Worm (Caenorhabditis elegans) whole organism, early embryonic: Measurements from ENCODE around the gene Y49E10.21.

Experiments used
- B0310.2 ChIP-seq: sonication (generic microtip); optimal IDR thresholded peaks from 2 replicates; lab custom pipeline; 2016; ENCODE audit warnings: mild to moderate bottlenecking, missing genetic modification characterization, missing compliant biosample characterization
- F13C5.2 ChIP-seq: sonication (generic microtip); optimal IDR thresholded peaks from 2 replicates; lab custom pipeline; 2017; ENCODE audit warnings: mild to moderate bottlenecking, missing genetic modification characterization, inconsistent platforms, missing compliant biosample characterization
- aly-1 ChIP-seq: sonication (generic microtip); optimal IDR thresholded peaks from 2 replicates; lab custom pipeline; 2016; ENCODE audit warnings: missing genetic modification characterization, missing compliant biosample characterization
- ama-1 ChIP-seq: fragments of 150-350 bp; optimal IDR thresholded peaks from 2 replicates; lab custom pipeline; 2014
- ceh-13 ChIP-seq: fragments of 200-800 bp; sonication (Bioruptor generic); optimal IDR thresholded peaks from 2 replicates; lab custom pipeline; 2018; ENCODE audit warnings: mild to moderate bottlenecking, missing genetic modification characterization, missing compliant biosample characterization
- ceh-36 ChIP-seq: sonication (generic microtip); optimal IDR thresholded peaks from 2 replicates; lab custom pipeline; 2016; ENCODE audit warnings: missing genetic modification characterization, inconsistent platforms, missing compliant biosample characterization
- ets-7 ChIP-seq: sonication (generic microtip); optimal IDR thresholded peaks from 2 replicates; lab custom pipeline; 2016; ENCODE audit warnings: missing genotype, missing genetic modification characterization, missing compliant biosample characterization
- flt-1 ChIP-seq: fragments of 200-800 bp; sonication (Bioruptor generic); IDR thresholded peaks from 2 replicates; pipeline ENCODE4 v1.3.6; 2022; ENCODE audit warnings: missing genetic modification characterization, missing compliant biosample characterization
- hmbx-1 ChIP-seq: sonication (generic microtip); optimal IDR thresholded peaks from 2 replicates; lab custom pipeline; 2016; ENCODE audit warnings: mild to moderate bottlenecking, missing genetic modification characterization, missing compliant biosample characterization
- hmg-4 ChIP-seq: fragments of 200-800 bp; sonication (Bioruptor generic); optimal IDR thresholded peaks from 2 replicates; lab custom pipeline; 2018; ENCODE audit warnings: mild to moderate bottlenecking, missing genetic modification characterization, missing compliant biosample characterization
- hnd-1 ChIP-seq: sonication (generic microtip); optimal IDR thresholded peaks from 2 replicates; lab custom pipeline; 2016; ENCODE audit warnings: missing genetic modification characterization, missing compliant biosample characterization
- pes-1 ChIP-seq: fragments of 200-800 bp; sonication (Bioruptor generic); IDR thresholded peaks from 2 replicates; pipeline ENCODE4 v1.3.6; 2022; ENCODE audit warnings: missing genetic modification reagents, missing genetic modification characterization, missing compliant biosample characterization
- scrt-1 ChIP-seq: fragments of 200-800 bp; sonication (Bioruptor generic); IDR thresholded peaks from 2 replicates; pipeline ENCODE4 v1.3.6; 2022; ENCODE audit warnings: missing genetic modification characterization, missing compliant biosample characterization
- sea-1 ChIP-seq: fragments of 200-800 bp; sonication (Bioruptor generic); conservative IDR thresholded peaks from 2 replicates; pipeline ENCODE4 v1.3.6; 2022; ENCODE audit warnings: missing genetic modification characterization, missing compliant biosample characterization
- tbx-11 ChIP-seq: fragments of 200-800 bp; sonication (Bioruptor generic); IDR thresholded peaks from 2 replicates; pipeline ENCODE4 v1.3.6; 2022; ENCODE audit warnings: missing genetic modification characterization, missing compliant biosample characterization
- tbx-37 ChIP-seq: fragments of 200-800 bp; sonication (Bioruptor generic); conservative IDR thresholded peaks from 2 replicates; pipeline ENCODE4 v1.3.6; 2022; ENCODE audit warnings: missing genetic modification reagents, missing genetic modification characterization, missing compliant biosample characterization
- tra-4 ChIP-seq: sonication (generic microtip); optimal IDR thresholded peaks from 2 replicates; lab custom pipeline; 2017; ENCODE audit warnings: missing genetic modification characterization, missing compliant biosample characterization

The Y49E10.21 gene

ce11 chrIII:12424663-12425062, 32.7 kb upstream of the Y49E10.21 start:
- TF ChIP-seq tbx-11 (GFP tag; lab: Robert Waterston, UW) (no peak), hnd-1 (tag; lab: Kevin White, UChicago) (no peak), tbx-37 (GFP tag; lab: Robert Waterston, UW) (no peak), hmg-4 (no peak), ets-7 (tag; lab: Kevin White, UChicago) (no peak), aly-1 (tag; lab: Kevin White, UChicago) (no peak), ceh-13 (GFP tag; lab: Kevin White, UChicago) (no peak), ama-1 (lab: Kevin White, UChicago) (no peak), sea-1 (GFP tag; lab: Robert Waterston, UW) (no peak), ceh-36 (tag; lab: Kevin White, UChicago) (no peak), B0310.2 (tag; lab: Kevin White, UChicago) (no peak), hmbx-1 (tag; lab: Kevin White, UChicago) (no peak)

ce11 chrIII:12425846-12426405, 31.5 kb upstream of the Y49E10.21 start:
- TF ChIP-seq B0310.2 (tag; lab: Kevin White, UChicago) (no peak), tbx-11 (GFP tag; lab: Robert Waterston, UW) (no peak), tra-4 (tag; lab: Kevin White, UChicago) (no peak), ets-7 (tag; lab: Kevin White, UChicago) (no peak), tbx-37 (GFP tag; lab: Robert Waterston, UW) (no peak), ceh-13 (GFP tag; lab: Kevin White, UChicago) (no peak), ceh-36 (tag; lab: Kevin White, UChicago) (no peak), F13C5.2 (no peak), hmbx-1 (tag; lab: Kevin White, UChicago) (no peak), hnd-1 (tag; lab: Kevin White, UChicago) (no peak)

- no peak for TF ChIP-seq ceh-13 (GFP tag; lab: Kevin White, UChicago)
- TF ChIP-seq scrt-1 (GFP tag; lab: Robert Waterston, UW) = no peak
- no peak for TF ChIP-seq flt-1 (GFP tag; lab: Robert Waterston, UW)
- TF ChIP-seq B0310.2 (tag; lab: Kevin White, UChicago) = no peak
- TF ChIP-seq hmbx-1 (tag; lab: Kevin White, UChicago) = no peak
- TF ChIP-seq pes-1 = no peak
- no peak for TF ChIP-seq tbx-37 (GFP tag; lab: Robert Waterston, UW)
- no peak for TF ChIP-seq hnd-1 (tag; lab: Kevin White, UChicago)
- no peak for TF ChIP-seq F13C5.2
- TF ChIP-seq tbx-11 (GFP tag; lab: Robert Waterston, UW) = no peak
- no peak for TF ChIP-seq ama-1 (lab: Kevin White, UChicago)
- TF ChIP-seq aly-1 (tag; lab: Kevin White, UChicago) = no peak
- no peak for TF ChIP-seq ets-7 (tag; lab: Kevin White, UChicago)
- TF ChIP-seq sea-1 (GFP tag; lab: Robert Waterston, UW) = no peak
Observed at ce11 chrIII:12426558-12426957, 30.8 kb upstream of the Y49E10.21 start, which contains the start of gene pie-1. Gene pie-1, plus strand, starts transcription at chrIII:12426893.

ce11 chrIII:12427527-12428263, 29.7 kb upstream of the Y49E10.21 start:
- TF ChIP-seq pes-1 = no peak

ce11 chrIII:12428264-12428627, 29.2 kb upstream of the Y49E10.21 start:
- TF ChIP-seq pes-1 (no peak), ceh-13 (GFP tag; lab: Kevin White, UChicago) (no peak), tbx-11 (GFP tag; lab: Robert Waterston, UW) (no peak), scrt-1 (GFP tag; lab: Robert Waterston, UW) (no peak)

ce11 chrIII:12428799-12429351, 28.5 kb upstream of the Y49E10.21 start:
- TF ChIP-seq ceh-13 (GFP tag; lab: Kevin White, UChicago) = no peak
- TF ChIP-seq tbx-11 (GFP tag; lab: Robert Waterston, UW) = no peak
- no peak for TF ChIP-seq tbx-37 (GFP tag; lab: Robert Waterston, UW)
- no peak for TF ChIP-seq hmbx-1 (tag; lab: Kevin White, UChicago)
- no peak for TF ChIP-seq scrt-1 (GFP tag; lab: Robert Waterston, UW)
- no peak for TF ChIP-seq hmg-4
- TF ChIP-seq ets-7 (tag; lab: Kevin White, UChicago) = no peak
- no peak for TF ChIP-seq pes-1
- no peak for TF ChIP-seq hnd-1 (tag; lab: Kevin White, UChicago)
- no peak for TF ChIP-seq B0310.2 (tag; lab: Kevin White, UChicago)
- no peak for TF ChIP-seq F13C5.2
- no peak for TF ChIP-seq ama-1 (lab: Kevin White, UChicago)
- no peak for TF ChIP-seq flt-1 (GFP tag; lab: Robert Waterston, UW)
- TF ChIP-seq aly-1 (tag; lab: Kevin White, UChicago) = no peak
- no peak for TF ChIP-seq sea-1 (GFP tag; lab: Robert Waterston, UW)
- TF ChIP-seq tra-4 (tag; lab: Kevin White, UChicago) = no peak
- TF ChIP-seq ceh-36 (tag; lab: Kevin White, UChicago) = no peak

ce11 chrIII:12429579-12430084, 27.8 kb upstream of the Y49E10.21 start, which contains the start of gene snr-6:
Gene snr-6, minus strand, starts transcription at chrIII:12429629.
- TF ChIP-seq F13C5.2 = peak; percentile 77
- TF ChIP-seq hmbx-1 (tag; lab: Kevin White, UChicago) = no peak
